Fruit fly (Drosophila melanogaster) whole organism, embryonic: ENCODE results near the gene tral.

ENCODE experiments used
- CG12744 ChIP-seq: fragments of 200-800 bp; sonication (Bioruptor generic); optimal IDR thresholded peaks from 2 replicates; lab custom pipeline; 2016; ENCODE audit warnings: missing biosample characterization, missing genetic modification characterization
- CG13424 ChIP-seq: fragments of 200-800 bp; sonication (Bioruptor generic); optimal IDR thresholded peaks from 2 replicates; lab custom pipeline; 2019; ENCODE audit warnings: missing biosample characterization, mild to moderate bottlenecking, missing genetic modification characterization, moderate library complexity
- CG14014 ChIP-seq: fragments of 200-800 bp; sonication (Bioruptor generic); IDR thresholded peaks from 2 replicates; pipeline ENCODE4 v1.3.6; 2022; ENCODE audit warnings: missing biosample characterization, missing genetic modification characterization
- CG1602 ChIP-seq: fragments of 200-800 bp; sonication (Bioruptor generic); optimal IDR thresholded peaks from 3 replicates; lab custom pipeline; 2016; ENCODE audit warnings: missing biosample characterization, missing genetic modification characterization
- CG17802 ChIP-seq: fragments of 200-800 bp; sonication (Bioruptor generic); optimal IDR thresholded peaks from 2 replicates; lab custom pipeline; 2018; ENCODE audit warnings: missing biosample characterization, mild to moderate bottlenecking, missing genetic modification characterization, moderate library complexity
- CG17829 ChIP-seq: fragments of 200-800 bp; optimal IDR thresholded peaks from 2 replicates; lab custom pipeline; 2019; ENCODE audit warnings: missing biosample characterization, mild to moderate bottlenecking, missing genetic modification characterization, moderate library complexity
- CG18011 ChIP-seq: fragments of 200-800 bp; sonication (Bioruptor generic); optimal IDR thresholded peaks from 2 replicates; lab custom pipeline; 2017; ENCODE audit warnings: missing biosample characterization, missing genetic modification characterization, mild to moderate bottlenecking, moderate library complexity, missing genotype
- CG2116 ChIP-seq: fragments of 200-800 bp; sonication (Bioruptor generic); optimal IDR thresholded peaks from 3 replicates; lab custom pipeline; 2018; ENCODE audit warnings: missing biosample characterization, mild to moderate bottlenecking, missing genetic modification characterization
- CG6272 ChIP-seq: fragments of 200-800 bp; sonication (Bioruptor generic); IDR thresholded peaks from 2 replicates; pipeline ENCODE4 v1.3.6; 2022; ENCODE audit warnings: missing biosample characterization, missing genetic modification characterization
- CG7372 ChIP-seq: fragments of 200-800 bp; sonication (Bioruptor generic); IDR thresholded peaks from 2 replicates; pipeline ENCODE4 v1.3.6; 2022; ENCODE audit warnings: missing biosample characterization, missing genetic modification characterization
- CG7928 ChIP-seq: fragments of 200-800 bp; sonication (Bioruptor generic); optimal IDR thresholded peaks from 2 replicates; lab custom pipeline; 2017; ENCODE audit warnings: missing biosample characterization, mild to moderate bottlenecking, missing genetic modification characterization
- CG7963 ChIP-seq: fragments of 200-800 bp; sonication (Bioruptor generic); IDR thresholded peaks from 3 replicates; pipeline ENCODE4 v1.3.6; 2022; ENCODE audit warnings: missing biosample characterization, missing genetic modification characterization; ENCODE audit not compliant: partially characterized antibody
- CG8359 ChIP-seq: fragments of 200-800 bp; sonication (Bioruptor generic); optimal IDR thresholded peaks from 2 replicates; lab custom pipeline; 2017; ENCODE audit warnings: missing biosample characterization, mild to moderate bottlenecking, missing genetic modification characterization, borderline replicate concordance
- CG8478 ChIP-seq: fragments of >200 bp; optimal IDR thresholded peaks from 2 replicates; lab custom pipeline; 2018
- CG9437 ChIP-seq: fragments of 200-800 bp; sonication (Bioruptor generic); optimal IDR thresholded peaks from 2 replicates; lab custom pipeline; 2018; ENCODE audit warnings: missing biosample characterization, mild to moderate bottlenecking, missing genetic modification characterization
- CG9727 ChIP-seq: fragments of 200-800 bp; sonication (Bioruptor generic); optimal IDR thresholded peaks from 3 replicates; lab custom pipeline; 2017; ENCODE audit warnings: missing biosample characterization, mild to moderate bottlenecking, missing genetic modification characterization
- CG9876 ChIP-seq: fragments of 200-800 bp; sonication (Bioruptor generic); optimal IDR thresholded peaks from 2 replicates; lab custom pipeline; 2016; ENCODE audit warnings: missing biosample characterization, missing genetic modification characterization
- D19B ChIP-seq: fragments of 200-800 bp; sonication (Bioruptor generic); optimal IDR thresholded peaks from 2 replicates; lab custom pipeline; 2017; ENCODE audit warnings: missing biosample characterization, mild to moderate bottlenecking, missing genetic modification characterization
- Dad ChIP-seq: fragments of 200-800 bp; sonication (Bioruptor generic); optimal IDR thresholded peaks from 3 replicates; lab custom pipeline; 2016; ENCODE audit warnings: missing biosample characterization, missing genetic modification characterization
- Dbx ChIP-seq: fragments of 200-800 bp; sonication (Bioruptor generic); IDR thresholded peaks from 3 replicates; pipeline ENCODE4 v1.3.6; 2022; ENCODE audit warnings: missing biosample characterization, missing genetic modification characterization
- Ets65A ChIP-seq: fragments of 200-800 bp; sonication (Bioruptor generic); peaks from one replicate; lab custom pipeline; 2016; ENCODE audit warnings: missing biosample characterization, missing genetic modification characterization
- Hey ChIP-seq: fragments of 200-800 bp; sonication (Bioruptor generic); optimal IDR thresholded peaks from 3 replicates; lab custom pipeline; 2018; ENCODE audit warnings: missing biosample characterization, mild to moderate bottlenecking, missing genetic modification characterization
- Hmr ChIP-seq: fragments of 200-800 bp; sonication (Bioruptor generic); optimal IDR thresholded peaks from 3 replicates; lab custom pipeline; 2017; ENCODE audit warnings: mild to moderate bottlenecking, missing biosample characterization, missing genetic modification reagents, missing genetic modification characterization
- Hr3 ChIP-seq: fragments of 200-800 bp; sonication (Bioruptor generic); optimal IDR thresholded peaks from 3 replicates; lab custom pipeline; 2016; ENCODE audit warnings: missing biosample characterization, missing genetic modification characterization
- Jarid2 ChIP-seq: fragments of 200-800 bp; sonication (Bioruptor generic); optimal IDR thresholded peaks from 3 replicates; lab custom pipeline; 2017; ENCODE audit warnings: mild to moderate bottlenecking, missing biosample characterization, missing genetic modification reagents, missing genetic modification characterization
- NC2α ChIP-seq: fragments of 200-800 bp; sonication (Bioruptor generic); optimal IDR thresholded peaks from 2 replicates; lab custom pipeline; 2016; ENCODE audit warnings: missing biosample characterization, missing genetic modification characterization
- Poxn ChIP-seq: fragments of 200-800 bp; sonication (Bioruptor generic); IDR thresholded peaks from 2 replicates; pipeline ENCODE4 v1.3.6; 2022; ENCODE audit warnings: missing biosample characterization, missing genetic modification characterization
- Side ChIP-seq: fragments of 200-800 bp; sonication (Bioruptor generic); optimal IDR thresholded peaks from 2 replicates; lab custom pipeline; 2016; ENCODE audit warnings: missing biosample characterization, missing genetic modification characterization
- Stat92E ChIP-seq, 3 experiments: fragments of >200 bp in 2 of 3; fragments of 200-800 bp in 1 of 3; sonication (Bioruptor generic) in 1 of 3; optimal IDR thresholded peaks; 2 replicates each; lab custom pipeline; 2017 to 2019; ENCODE audit warnings: missing biosample characterization in 3 of 3, missing genetic modification characterization in 3 of 3, mild to moderate bottlenecking in 1 of 3, moderate library complexity in 1 of 3
- ac ChIP-seq: fragments of 200-800 bp; sonication (Bioruptor generic); optimal IDR thresholded peaks from 3 replicates; lab custom pipeline; 2017; ENCODE audit warnings: missing biosample characterization, mild to moderate bottlenecking, missing genetic modification characterization
- cg ChIP-seq: fragments of 200-800 bp; sonication (Bioruptor generic); optimal IDR thresholded peaks from 3 replicates; lab custom pipeline; 2019; ENCODE audit warnings: missing biosample characterization, mild to moderate bottlenecking, missing genetic modification characterization, moderate library complexity
- cwo ChIP-seq: fragments of 200-800 bp; sonication (Bioruptor generic); optimal IDR thresholded peaks from 3 replicates; lab custom pipeline; 2017; ENCODE audit warnings: missing biosample characterization, missing genetic modification characterization, mild to moderate bottlenecking, moderate library complexity, missing genetic modification reagents
- disco-r ChIP-seq: fragments of 200-800 bp; sonication (Bioruptor generic); optimal IDR thresholded peaks from 2 replicates; lab custom pipeline; 2016; ENCODE audit warnings: missing biosample characterization, missing genetic modification characterization
- fru ChIP-seq: fragments of >200 bp; optimal IDR thresholded peaks from 2 replicates; lab custom pipeline; 2017
- grau ChIP-seq: fragments of 200-800 bp; optimal IDR thresholded peaks from 3 replicates; lab custom pipeline; 2019; ENCODE audit warnings: missing biosample characterization, mild to moderate bottlenecking, missing genetic modification characterization, moderate library complexity
- gt ChIP-seq: fragments of 200-800 bp; sonication (Bioruptor generic); IDR thresholded peaks from 2 replicates; pipeline ENCODE4 v1.3.6; 2022; ENCODE audit warnings: missing biosample characterization, missing genetic modification characterization
- oc ChIP-seq: fragments of 200-800 bp; sonication (Bioruptor generic); optimal IDR thresholded peaks from 2 replicates; lab custom pipeline; 2018; ENCODE audit warnings: missing biosample characterization, mild to moderate bottlenecking, missing genetic modification characterization, moderate library complexity
- pan ChIP-seq, 4 experiments: fragments of >200 bp in 3 of 4; fragments of 200-800 bp in 1 of 4; sonication (Bioruptor generic) in 1 of 4; optimal IDR thresholded peaks in 3 of 4; IDR thresholded peaks in 1 of 4; 2 replicates each; pipeline versions ENCODE4 v1.3.6 to Lab custom; 2017 to 2022; ENCODE audit warnings: missing biosample characterization in 2 of 4, missing genetic modification characterization in 2 of 4, mixed read lengths in 1 of 4
- pb ChIP-seq: fragments of 200-800 bp; sonication (Bioruptor generic); optimal IDR thresholded peaks from 3 replicates; lab custom pipeline; 2016; ENCODE audit warnings: missing biosample characterization, missing genetic modification characterization
- pzg ChIP-seq: fragments of 200-800 bp; sonication (Bioruptor generic); optimal IDR thresholded peaks from 3 replicates; lab custom pipeline; 2018; ENCODE audit warnings: missing biosample characterization, mild to moderate bottlenecking, missing genetic modification characterization, moderate library complexity
- sc ChIP-seq, 3 experiments: fragments of >200 bp in 2 of 3; fragments of 200-800 bp in 1 of 3; sonication (Bioruptor generic) in 1 of 3; optimal IDR thresholded peaks; 2 replicates in 2 of 3; 3 replicates in 1 of 3; lab custom pipeline; 2017; ENCODE audit warnings: mild to moderate bottlenecking in 1 of 3, missing biosample characterization in 1 of 3, missing genetic modification characterization in 1 of 3, missing genetic modification reagents in 1 of 3
- scrt ChIP-seq: fragments of 200-800 bp; sonication (Bioruptor generic); optimal IDR thresholded peaks from 2 replicates; lab custom pipeline; 2018; ENCODE audit warnings: missing biosample characterization, mild to moderate bottlenecking, missing genetic modification characterization, moderate library complexity
- sim ChIP-seq: fragments of 200-800 bp; sonication (Bioruptor generic); IDR thresholded peaks from 2 replicates; pipeline ENCODE4 v1.3.6; 2022; ENCODE audit warnings: missing biosample characterization, missing genetic modification characterization
- sima ChIP-seq: fragments of 200-800 bp; sonication (Bioruptor generic); optimal IDR thresholded peaks from 2 replicates; lab custom pipeline; 2016; ENCODE audit warnings: missing biosample characterization, missing genetic modification characterization
- slou ChIP-seq: fragments of 200-800 bp; sonication (Bioruptor generic); optimal IDR thresholded peaks from 3 replicates; lab custom pipeline; 2016; ENCODE audit warnings: missing biosample characterization, missing genetic modification characterization
- slp2 ChIP-seq: fragments of 200-800 bp; sonication (Bioruptor generic); optimal IDR thresholded peaks from 2 replicates; lab custom pipeline; 2016; ENCODE audit warnings: missing biosample characterization, missing genetic modification characterization
- sob ChIP-seq: fragments of 200-800 bp; sonication (Bioruptor generic); IDR thresholded peaks from 2 replicates; pipeline ENCODE4 v1.3.6; 2022; ENCODE audit warnings: missing biosample characterization, missing genetic modification characterization
- tgo ChIP-seq: fragments of 200-800 bp; sonication (Bioruptor generic); IDR thresholded peaks from 3 replicates; pipeline ENCODE4 v1.3.6; 2022; ENCODE audit warnings: missing biosample characterization, missing genetic modification characterization
- toy ChIP-seq: fragments of 200-800 bp; sonication (Bioruptor generic); IDR thresholded peaks from 2 replicates; pipeline ENCODE4 v1.3.6; 2022; ENCODE audit warnings: missing biosample characterization, missing genetic modification characterization

tral gene

dm6 chr3L:12526433-12527113, 11.7 kb downstream of the tral start, which contains the start of gene eIF2beta (continued):
- TF ChIP-seq CG8359, result no peak
- TF ChIP-seq Jarid2, result peak; percentile 8
- TF ChIP-seq CG18011 (GFP tag; lab: Kevin White, UChicago), result no peak
- TF ChIP-seq CG7372 (GFP tag; lab: Robert Waterston, UW), result no peak
- TF ChIP-seq scrt (GFP tag; lab: Kevin White, UChicago), result peak; percentile 11
- no peak for TF ChIP-seq Hr3
- TF ChIP-seq sima, result no peak
- no peak for TF ChIP-seq toy (GFP tag; lab: Robert Waterston, UW)
- TF ChIP-seq ac (GFP tag; lab: Kevin White, UChicago), result peak; percentile 38
- TF ChIP-seq oc (tag; lab: Kevin White, UChicago), result peak; percentile 47
- no peak for TF ChIP-seq Ets65A (GFP tag; lab: Kevin White, UChicago)
- peak in 1 of 3 experiments; percentile 12 for TF ChIP-seq Stat92E (GFP tag; optimal IDR thresholded peaks at IDR 0.05; lab: Kevin White, UChicago)
- TF ChIP-seq CG1602 (GFP tag; lab: Kevin White, UChicago), result no peak
- peak; percentile 75 for TF ChIP-seq pzg (GFP tag; lab: Kevin White, UChicago)
- peak; percentile 55 for TF ChIP-seq CG9727 (GFP tag; lab: Kevin White, UChicago)
- TF ChIP-seq CG7963 (GFP tag; lab: Robert Waterston, UW), result no peak
- no peak for TF ChIP-seq CG6272 (GFP tag; lab: Robert Waterston, UW)
- no peak for TF ChIP-seq sc (optimal IDR thresholded peaks at IDR 0.05; lab: Kevin White, UChicago)
- no peak for TF ChIP-seq sc (GFP tag; optimal IDR thresholded peaks at IDR 0.05; lab: Kevin White, UChicago)
- no peak for TF ChIP-seq CG9437
- TF ChIP-seq Dad (GFP tag; lab: Kevin White, UChicago), result no peak
- TF ChIP-seq Dbx (GFP tag; lab: Robert Waterston, UW), result no peak
- peak; percentile 23 for TF ChIP-seq CG17829 (tag; lab: Kevin White, UChicago)
- TF ChIP-seq slp2, result peak; percentile 37
- TF ChIP-seq CG2116 (GFP tag; lab: Kevin White, UChicago), result peak; percentile 40
- TF ChIP-seq CG7928 (GFP tag; lab: Kevin White, UChicago), result no peak
- peak; percentile 37 for TF ChIP-seq CG13424
- TF ChIP-seq CG12744 (GFP tag; lab: Kevin White, UChicago), result no peak
- TF ChIP-seq CG9876 (GFP tag; lab: Kevin White, UChicago), result no peak
- TF ChIP-seq pan (optimal IDR thresholded peaks at IDR 0.05; lab: Kevin White, UChicago), result no peak
- peak in 1 of 2 experiments; percentile 48 for TF ChIP-seq pan (GFP tag; optimal IDR thresholded peaks at IDR 0.05 in 1 of 2, IDR thresholded peaks at IDR 0.05 in 1 of 2)
- TF ChIP-seq Hmr (GFP tag; lab: Kevin White, UChicago), result peak; percentile 32
- TF ChIP-seq NC2α, result no peak
- TF ChIP-seq Side (GFP tag; lab: Kevin White, UChicago), result peak; percentile 10
- no peak for TF ChIP-seq Hey
- no peak for TF ChIP-seq slou
- TF ChIP-seq sob (GFP tag; lab: Robert Waterston, UW), result no peak
- TF ChIP-seq disco-r (GFP tag; lab: Kevin White, UChicago), result no peak
- TF ChIP-seq CG8478 (lab: Kevin White, UChicago), result no peak
- peak; percentile 43 for TF ChIP-seq grau (tag; lab: Kevin White, UChicago)
- TF ChIP-seq cg (GFP tag; lab: Kevin White, UChicago), result peak; percentile 92
- TF ChIP-seq D19B (GFP tag; lab: Kevin White, UChicago), result no peak
- no peak; the same call in 1 of the 2 replicates for TF ChIP-seq CG14014 (GFP tag; lab: Robert Waterston, UW)
- no peak for TF ChIP-seq tgo (GFP tag; lab: Robert Waterston, UW)
- peak; percentile 26 for TF ChIP-seq CG17802 (tag; lab: Kevin White, UChicago)
- TF ChIP-seq Poxn (GFP tag; lab: Robert Waterston, UW), result no peak
- TF ChIP-seq sim, result 0 out of 2 replicates have a peak, but pooled peaks have one; percentile 8
- TF ChIP-seq gt (GFP tag; lab: Robert Waterston, UW), result no peak
- no peak for TF ChIP-seq fru (lab: Kevin White, UChicago)
- TF ChIP-seq cwo (GFP tag; lab: Kevin White, UChicago), result no peak
- no peak for TF ChIP-seq pb (GFP tag; lab: Kevin White, UChicago)
